Worm (Caenorhabditis elegans) whole organism, L1 larva: ENCODE results near the gene top-3.
A peak's percentile ranks its signal among the peaks of the same experiment; 100 is the strongest.

Source experiments
- C16A3.4 ChIP-seq: fragments of 150-350 bp; optimal IDR thresholded peaks from 2 replicates; lab custom pipeline; 2014; ENCODE audit warnings: missing biosample characterization, missing genetic modification characterization
- C34B4.2 ChIP-seq: sonication (generic microtip); optimal IDR thresholded peaks from 2 replicates; lab custom pipeline; 2017; ENCODE audit warnings: mild to moderate bottlenecking, missing genetic modification characterization, missing compliant biosample characterization
- Y116A8C.19 ChIP-seq: sonication (generic microtip); optimal IDR thresholded peaks from 2 replicates; lab custom pipeline; 2016; ENCODE audit warnings: missing compliant biosample characterization, missing genetic modification characterization, borderline replicate concordance
- alr-1 ChIP-seq: fragments of 200-800 bp; sonication (Bioruptor generic); optimal IDR thresholded peaks from 2 replicates; lab custom pipeline; 2018; ENCODE audit warnings: borderline replicate concordance, mild to moderate bottlenecking, missing genetic modification characterization, missing compliant biosample characterization
- ama-1 ChIP-seq: fragments of 150-350 bp; optimal IDR thresholded peaks from 2 replicates; lab custom pipeline; 2014
- blmp-1 ChIP-seq: fragments of 150-350 bp; optimal IDR thresholded peaks from 2 replicates; lab custom pipeline; 2014; ENCODE audit warnings: missing biosample characterization, missing genetic modification characterization
- ceh-63 ChIP-seq: fragments of 200-800 bp; sonication (Bioruptor generic); optimal IDR thresholded peaks from 2 replicates; lab custom pipeline; 2018; ENCODE audit warnings: mild to moderate bottlenecking, missing genetic modification characterization, missing compliant biosample characterization
- ceh-82 ChIP-seq, 3 experiments: fragments of 150-350 bp in 1 of 3; sonication (generic microtip) in 2 of 3; optimal IDR thresholded peaks; 2 replicates each; lab custom pipeline; 2014 to 2017; ENCODE audit warnings: missing biosample characterization in 3 of 3, missing genetic modification characterization in 3 of 3
- ceh-88 ChIP-seq: fragments of 200-800 bp; sonication (Bioruptor generic); IDR thresholded peaks from 2 replicates; pipeline ENCODE4 v1.3.6; 2022; ENCODE audit warnings: missing genetic modification characterization, missing compliant biosample characterization
- ces-1 ChIP-seq: fragments of 150-350 bp; optimal IDR thresholded peaks from 2 replicates; lab custom pipeline; 2014; ENCODE audit warnings: missing biosample characterization, missing genetic modification reagents, missing genetic modification characterization
- dpl-1 ChIP-seq, 3 experiments: fragments of 150-350 bp in 2 of 3; sonication (generic microtip) in 1 of 3; optimal IDR thresholded peaks; 2 replicates each; lab custom pipeline; 2014 to 2017; ENCODE audit warnings: missing biosample characterization in 3 of 3, missing genetic modification characterization in 3 of 3, missing genetic modification reagents in 3 of 3
- dsc-1 ChIP-seq: sonication (generic microtip); optimal IDR thresholded peaks from 2 replicates; lab custom pipeline; 2016; ENCODE audit warnings: mild to moderate bottlenecking, missing genetic modification characterization, missing compliant biosample characterization
- efl-1 ChIP-seq, 4 experiments: fragments of 150-350 bp; optimal IDR thresholded peaks in 3 of 4; peaks in 1 of 4; 1 replicate in 1 of 4; 2 replicates in 3 of 4; lab custom pipeline; 2014; ENCODE audit warnings: missing biosample characterization in 2 of 4, missing genetic modification characterization in 2 of 4, missing genetic modification reagents in 2 of 4
- egl-27 ChIP-seq, 2 experiments: fragments of 150-350 bp in 1 of 2; sonication (generic microtip); optimal IDR thresholded peaks; 3 replicates each; lab custom pipeline; 2017 to 2018; ENCODE audit warnings: missing biosample characterization in 2 of 2, missing genetic modification characterization in 2 of 2, missing genetic modification reagents in 2 of 2
- elt-2 ChIP-seq: sonication (generic microtip); optimal IDR thresholded peaks from 2 replicates; lab custom pipeline; 2016; ENCODE audit warnings: missing genetic modification characterization, mild to moderate bottlenecking, inconsistent platforms, missing compliant biosample characterization, missing genetic modification reagents
- elt-3 ChIP-seq, 6 experiments: fragments of 150-350 bp in 1 of 6; sonication (generic microtip); optimal IDR thresholded peaks; 2 replicates each; lab custom pipeline; 2017 to 2018; ENCODE audit warnings: missing biosample characterization in 6 of 6, missing genetic modification characterization in 6 of 6, inconsistent platforms in 1 of 6
- fkh-4 ChIP-seq: sonication (generic microtip); optimal IDR thresholded peaks from 2 replicates; lab custom pipeline; 2016; ENCODE audit warnings: missing compliant biosample characterization, missing genetic modification characterization, borderline replicate concordance
- fkh-8 ChIP-seq: sonication (generic microtip); optimal IDR thresholded peaks from 2 replicates; lab custom pipeline; 2016; ENCODE audit warnings: mild to moderate bottlenecking, missing genetic modification characterization, missing compliant biosample characterization
- fos-1 ChIP-seq: fragments of 150-350 bp; optimal IDR thresholded peaks from 2 replicates; lab custom pipeline; 2014; ENCODE audit warnings: missing biosample characterization, missing genetic modification characterization
- hpl-2 ChIP-seq: fragments of 150-350 bp; optimal IDR thresholded peaks from 2 replicates; lab custom pipeline; 2014; ENCODE audit warnings: missing biosample characterization, missing genetic modification reagents, missing genetic modification characterization
- jun-1 ChIP-seq: fragments of 150-350 bp; optimal IDR thresholded peaks from 2 replicates; lab custom pipeline; 2014; ENCODE audit warnings: missing biosample characterization, missing genetic modification reagents, missing genetic modification characterization
- lin-14 ChIP-seq: fragments of 200-800 bp; sonication (Bioruptor generic); optimal IDR thresholded peaks from 2 replicates; lab custom pipeline; 2018; ENCODE audit warnings: mild to moderate bottlenecking, missing genetic modification characterization, moderate library complexity, missing compliant biosample characterization
- lin-15B ChIP-seq: fragments of 150-350 bp; sonication (generic microtip); optimal IDR thresholded peaks from 3 replicates; lab custom pipeline; 2014; ENCODE audit warnings: missing biosample characterization, missing genetic modification characterization
- lin-35 ChIP-seq, 2 experiments: fragments of 150-350 bp; optimal IDR thresholded peaks; 2 replicates each; lab custom pipeline; 2014; ENCODE audit warnings: missing biosample characterization in 2 of 2, missing genetic modification characterization in 2 of 2, missing genetic modification reagents in 2 of 2
- lsy-2 ChIP-seq, 2 experiments: fragments of 150-350 bp; optimal IDR thresholded peaks; 2 replicates each; lab custom pipeline; 2014; ENCODE audit warnings: missing biosample characterization in 2 of 2, missing genetic modification characterization in 2 of 2
- mab-9 ChIP-seq: fragments of 200-800 bp; sonication (Bioruptor generic); IDR thresholded peaks from 2 replicates; pipeline ENCODE4 v1.3.6; 2022; ENCODE audit warnings: missing genetic modification reagents, missing genetic modification characterization, missing compliant biosample characterization
- mdl-1 ChIP-seq, 2 experiments: fragments of 150-350 bp; optimal IDR thresholded peaks; 2 replicates each; lab custom pipeline; 2014 to 2017; ENCODE audit warnings: missing biosample characterization in 2 of 2, missing genetic modification characterization in 2 of 2, inconsistent platforms in 1 of 2
- mef-2 ChIP-seq: fragments of 150-350 bp; optimal IDR thresholded peaks from 2 replicates; lab custom pipeline; 2014; ENCODE audit warnings: missing biosample characterization, missing genetic modification characterization
- mep-1 ChIP-seq: fragments of 150-350 bp; optimal IDR thresholded peaks from 2 replicates; lab custom pipeline; 2014; ENCODE audit warnings: missing biosample characterization, missing genetic modification characterization
- nhr-11 ChIP-seq: fragments of 150-350 bp; optimal IDR thresholded peaks from 2 replicates; lab custom pipeline; 2014; ENCODE audit warnings: missing biosample characterization, missing genetic modification characterization
- nhr-12 ChIP-seq: sonication (generic microtip); optimal IDR thresholded peaks from 2 replicates; lab custom pipeline; 2017; ENCODE audit warnings: missing biosample characterization, missing genetic modification characterization
- nhr-20 ChIP-seq: sonication (generic microtip); optimal IDR thresholded peaks from 2 replicates; lab custom pipeline; 2016; ENCODE audit warnings: mild to moderate bottlenecking, missing genetic modification characterization, missing compliant biosample characterization
- nhr-28 ChIP-seq: fragments of 150-350 bp; optimal IDR thresholded peaks from 2 replicates; lab custom pipeline; 2014; ENCODE audit warnings: missing biosample characterization, missing genetic modification characterization
- nhr-47 ChIP-seq: sonication (generic microtip); optimal IDR thresholded peaks from 2 replicates; lab custom pipeline; 2016; ENCODE audit warnings: mild to moderate bottlenecking, missing genetic modification characterization, moderate library complexity, missing compliant biosample characterization
- nhr-85 ChIP-seq: sonication (generic microtip); peaks from one replicate; lab custom pipeline; 2016; ENCODE audit warnings: missing genetic modification characterization, inconsistent platforms, missing compliant biosample characterization
- pag-3 ChIP-seq: sonication (generic microtip); optimal IDR thresholded peaks from 2 replicates; lab custom pipeline; 2017; ENCODE audit warnings: missing genetic modification characterization, mild to moderate bottlenecking, missing compliant biosample characterization, antibody characterized with exemption, borderline replicate concordance; ENCODE audit not compliant: insufficient read depth
- rnt-1 ChIP-seq: sonication (generic microtip); optimal IDR thresholded peaks from 2 replicates; lab custom pipeline; 2016; ENCODE audit warnings: mild to moderate bottlenecking, missing genetic modification characterization, moderate library complexity, missing compliant biosample characterization
- skn-1 ChIP-seq: fragments of 150-350 bp; optimal IDR thresholded peaks from 2 replicates; lab custom pipeline; 2014; ENCODE audit warnings: missing biosample characterization, missing genetic modification characterization
- snpc-4 ChIP-seq: fragments of 150-350 bp; optimal IDR thresholded peaks from 2 replicates; lab custom pipeline; 2014; ENCODE audit warnings: missing biosample characterization, missing genetic modification characterization
- snu-23 ChIP-seq: sonication (generic microtip); optimal IDR thresholded peaks from 2 replicates; lab custom pipeline; 2016; ENCODE audit warnings: missing genetic modification characterization, missing compliant biosample characterization
- sox-4 ChIP-seq: sonication (generic microtip); optimal IDR thresholded peaks from 2 replicates; lab custom pipeline; 2016; ENCODE audit warnings: missing genetic modification characterization, missing compliant biosample characterization
- unc-62 ChIP-seq: fragments of 150-350 bp; optimal IDR thresholded peaks from 2 replicates; lab custom pipeline; 2014; ENCODE audit warnings: missing biosample characterization, missing genetic modification reagents, missing genetic modification characterization
- unc-86 ChIP-seq: sonication (generic microtip); optimal IDR thresholded peaks from 2 replicates; lab custom pipeline; 2016; ENCODE audit warnings: missing genetic modification characterization, missing compliant biosample characterization
- xbp-1 ChIP-seq: sonication (generic microtip); optimal IDR thresholded peaks from 2 replicates; lab custom pipeline; 2016; ENCODE audit warnings: missing genetic modification characterization, missing compliant biosample characterization

top-3 gene

ce11 chrIII:11985066-11985465 is 25.1 kb upstream of the top-3 start:
- TF ChIP-seq efl-1 (optimal IDR thresholded peaks at IDR 0.05; lab: Kevin White, UChicago) (no peak), efl-1 (GFP tag; optimal IDR thresholded peaks at IDR 0.05 in 1 of 2; lab: Kevin White, UChicago) (peak in 1 of 2 experiments; percentile 91), mab-9 (GFP tag; lab: Robert Waterston, UW) (no peak), fkh-8 (peak; percentile 34), dsc-1 (tag; lab: Kevin White, UChicago) (peak; percentile 21)
- TF ChIP-seq, all 84 proteins: peak for 3

ce11 chrIII:11982474-11982873 is 22.5 kb upstream of the top-3 start:
- TF ChIP-seq lin-14 (GFP tag; lab: Kevin White, UChicago) (no peak), nhr-20 (no peak), ceh-82 (tag; optimal IDR thresholded peaks at IDR 0.05; lab: Kevin White, UChicago) (no peak), pag-3 (tag; lab: Kevin White, UChicago) (no peak), dsc-1 (tag; lab: Kevin White, UChicago) (no peak), snpc-4 (no peak)

- TF ChIP-seq mep-1 (tag; lab: Kevin White, UChicago) = peak; percentile 32
- no peak for TF ChIP-seq snpc-4
- TF ChIP-seq ama-1 (lab: Kevin White, UChicago) = no peak
- TF ChIP-seq hpl-2 (GFP tag; lab: Kevin White, UChicago) = no peak
- peak in 1 of 2 experiments; percentile 58 for TF ChIP-seq lsy-2 (tag; optimal IDR thresholded peaks at IDR 0.05; lab: Kevin White, UChicago)
- TF ChIP-seq lin-35 (GFP tag; optimal IDR thresholded peaks at IDR 0.05; lab: Kevin White, UChicago) = peak; percentile 38 to 65
- TF ChIP-seq jun-1 (tag; lab: Kevin White, UChicago) = no peak
- peak in 2 of 3 experiments; percentile 24 to 56 for TF ChIP-seq dpl-1 (GFP tag; optimal IDR thresholded peaks at IDR 0.05; lab: Kevin White, UChicago)
- TF ChIP-seq mdl-1 (tag; optimal IDR thresholded peaks at IDR 0.05; lab: Kevin White, UChicago) = peak in 1 of 2 experiments; percentile 56
- TF ChIP-seq snu-23 (GFP tag; lab: Kevin White, UChicago) = peak; percentile 43
- TF ChIP-seq blmp-1 (tag; lab: Kevin White, UChicago) = no peak
- no peak for TF ChIP-seq fkh-4
- no peak for TF ChIP-seq unc-86 (tag; lab: Kevin White, UChicago)
- no peak for TF ChIP-seq ces-1 (GFP tag; lab: Kevin White, UChicago)
- peak; percentile 26 for TF ChIP-seq nhr-85 (tag; lab: Kevin White, UChicago)
- peak; percentile 10 for TF ChIP-seq dsc-1 (tag; lab: Kevin White, UChicago)
- TF ChIP-seq rnt-1 (tag; lab: Kevin White, UChicago) = no peak
- TF ChIP-seq mef-2 (tag; lab: Kevin White, UChicago) = no peak
- TF ChIP-seq nhr-47 (tag; lab: Kevin White, UChicago) = peak; percentile 25
- TF ChIP-seq ceh-63 = no peak
- TF ChIP-seq xbp-1 (tag; lab: Kevin White, UChicago) = peak; percentile 7
- peak; percentile 67 for TF ChIP-seq pag-3 (tag; lab: Kevin White, UChicago)
- TF ChIP-seq nhr-12 (tag; lab: Kevin White, UChicago) = no peak
- TF ChIP-seq fkh-8 = peak; percentile 51
- TF ChIP-seq lin-14 (GFP tag; lab: Kevin White, UChicago) = peak; percentile 91
- peak; percentile 26 to 52 for TF ChIP-seq efl-1 (optimal IDR thresholded peaks at IDR 0.05; lab: Kevin White, UChicago)
- TF ChIP-seq efl-1 (GFP tag; optimal IDR thresholded peaks at IDR 0.05 in 1 of 2; lab: Kevin White, UChicago) = peak in 1 of 2 experiments; percentile 18
- TF ChIP-seq lin-15B = peak; percentile 44
- no peak for TF ChIP-seq Y116A8C.19
- TF ChIP-seq elt-2 (tag; lab: Kevin White, UChicago) = no peak
- TF ChIP-seq skn-1 (tag; lab: Kevin White, UChicago) = peak; percentile 23
- TF ChIP-seq C16A3.4 = no peak
- peak in 1 of 3 experiments; percentile 50 for TF ChIP-seq ceh-82 (tag; optimal IDR thresholded peaks at IDR 0.05; lab: Kevin White, UChicago)
- no peak for TF ChIP-seq fos-1 (tag; lab: Kevin White, UChicago)
Measured at ce11 chrIII:11981539-11981938, 21.6 kb upstream of the top-3 start.

ce11 chrIII:11980743-11981142 is 20.8 kb upstream of the top-3 start:
- TF ChIP-seq ces-1 (GFP tag; lab: Kevin White, UChicago) (no peak), ceh-88 (GFP tag; lab: Robert Waterston, UW) (no peak), C34B4.2 (tag; lab: Kevin White, UChicago) (no peak), lin-14 (GFP tag; lab: Kevin White, UChicago) (no peak), egl-27 (tag; optimal IDR thresholded peaks at IDR 0.05; lab: Kevin White, UChicago) (no peak), lin-15B (no peak), pag-3 (tag; lab: Kevin White, UChicago) (no peak), sox-4 (tag; lab: Kevin White, UChicago) (no peak), unc-62 (GFP tag; lab: Kevin White, UChicago) (no peak), alr-1 (tag; lab: Kevin White, UChicago) (no peak), nhr-28 (tag; lab: Kevin White, UChicago) (no peak), nhr-11 (tag; lab: Kevin White, UChicago) (no peak), elt-3 (tag; optimal IDR thresholded peaks at IDR 0.05; lab: Kevin White, UChicago) (no peak)
